Worm (Caenorhabditis elegans): ENCODE results near the gene ZK377.15.

Gene ZK377.15

DNA sequence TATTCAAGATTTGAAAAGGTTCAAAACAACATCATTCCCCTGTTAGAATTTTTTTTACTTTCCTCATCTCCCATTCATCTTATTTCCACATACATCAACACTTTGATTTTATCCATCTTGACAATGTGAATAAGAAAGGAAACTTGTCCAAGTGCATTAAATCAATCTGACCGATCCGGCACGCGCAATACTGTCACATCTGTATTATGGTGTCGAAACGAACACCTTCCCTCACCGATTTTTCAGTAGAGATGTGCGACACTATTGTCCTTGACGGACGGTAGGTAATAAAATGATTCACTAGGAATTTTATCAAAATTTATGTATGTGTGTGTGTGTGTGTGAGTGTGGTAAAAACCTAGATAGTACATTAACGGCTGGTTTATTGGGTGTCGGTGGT lies 1.8 kb downstream of the ZK377.15 start:
- TF ChIP-seq hmg-11 (tag; optimal IDR thresholded peaks at IDR 0.05) (no peak), daf-12 (tag; optimal IDR thresholded peaks at IDR 0.05) (no peak), ceh-16 (tag; optimal IDR thresholded peaks at IDR 0.05) (no peak), nfya-1 (tag; optimal IDR thresholded peaks at IDR 0.05; ENCODE audit: insufficient read depth) (no peak), nhr-25 (tag; optimal IDR thresholded peaks at IDR 0.05) (peak; percentile 27)

DNA sequence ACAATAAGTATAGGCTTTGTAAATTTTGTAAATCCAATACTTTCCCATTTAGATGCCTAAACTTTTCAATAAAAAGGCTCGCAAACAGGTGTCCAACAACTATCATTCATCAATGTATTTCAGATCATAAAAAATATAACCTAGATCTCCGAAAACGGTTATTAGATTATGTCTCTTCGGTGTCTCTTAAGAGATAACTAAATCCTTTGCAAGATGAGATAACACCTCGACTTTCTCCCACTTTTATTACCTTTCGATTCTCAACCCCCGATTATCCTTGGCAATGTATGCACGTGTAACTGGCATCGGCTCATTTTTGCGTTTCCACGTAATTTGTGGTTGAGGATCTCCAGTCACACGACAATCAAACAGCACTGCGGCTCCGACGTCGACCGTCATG lies 3.6 kb downstream of the ZK377.15 start:
- TF ChIP-seq mml-1 (tag; optimal IDR thresholded peaks at IDR 0.05) (no peak), nhr-77 (tag; optimal IDR thresholded peaks at IDR 0.05) (no peak), snpc-4 (tag; optimal IDR thresholded peaks at IDR 0.05) (no peak)

DNA sequence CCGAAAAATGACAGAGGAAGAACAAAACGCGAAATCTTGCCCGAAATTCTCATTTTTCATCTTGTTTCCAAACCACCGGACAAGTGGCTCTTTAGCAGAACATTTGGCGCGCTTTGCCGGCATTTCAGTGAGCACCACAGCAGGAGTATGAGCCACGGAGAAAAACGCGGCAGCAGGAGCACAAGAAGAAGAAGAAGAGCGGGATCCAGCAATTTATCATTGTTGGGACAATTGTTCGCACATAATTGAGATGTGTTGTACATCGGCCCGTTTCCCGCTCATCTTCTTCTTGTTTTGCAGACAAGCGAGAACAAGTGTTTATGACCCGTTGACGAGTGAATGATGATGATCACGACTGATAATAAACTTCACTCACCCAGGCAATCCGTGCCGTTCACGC lies 10.1 kb downstream of the ZK377.15 start:
- TF ChIP-seq lin-39 (tag; optimal IDR thresholded peaks at IDR 0.05): peak; percentile 93
- no peak for TF ChIP-seq ceh-28 (tag; optimal IDR thresholded peaks at IDR 0.05)
- peak; percentile 50 for TF ChIP-seq nfya-1 (tag; optimal IDR thresholded peaks at IDR 0.05; ENCODE audit: insufficient read depth)
- peak; percentile 61 for TF ChIP-seq egl-5 (tag; optimal IDR thresholded peaks at IDR 0.05)
- TF ChIP-seq ama-1 (optimal IDR thresholded peaks at IDR 0.05): no peak
- peak; percentile 43 for TF ChIP-seq unc-62 (GFP tag; optimal IDR thresholded peaks at IDR 0.05)

DNA sequence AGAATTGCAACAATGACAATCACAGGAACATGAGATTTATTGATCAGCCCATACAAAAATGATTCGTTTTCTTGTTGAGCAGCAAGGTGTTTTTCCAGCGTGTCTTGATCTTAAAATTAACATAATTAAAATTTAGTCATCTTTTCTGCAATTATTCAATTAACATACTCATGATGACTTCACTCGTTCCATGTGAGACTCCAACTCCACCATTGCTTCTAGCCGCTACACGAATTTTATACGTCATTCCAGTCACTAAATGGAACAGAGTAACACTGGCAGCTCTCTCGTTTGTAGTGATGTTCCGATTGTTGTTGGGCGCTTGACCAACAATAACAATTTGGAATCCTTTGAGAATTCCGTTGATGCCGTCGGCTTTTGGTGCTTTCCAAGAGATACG lies 11.8 kb downstream of the ZK377.15 start:
- no peak for TF ChIP-seq R02D3.7 (tag; optimal IDR thresholded peaks at IDR 0.05)
- TF ChIP-seq ceh-28 (tag; optimal IDR thresholded peaks at IDR 0.05): no peak
- no peak for TF ChIP-seq nhr-11 (tag; optimal IDR thresholded peaks at IDR 0.05)
- no peak for TF ChIP-seq lin-15B (tag; optimal IDR thresholded peaks at IDR 0.05)

DNA sequence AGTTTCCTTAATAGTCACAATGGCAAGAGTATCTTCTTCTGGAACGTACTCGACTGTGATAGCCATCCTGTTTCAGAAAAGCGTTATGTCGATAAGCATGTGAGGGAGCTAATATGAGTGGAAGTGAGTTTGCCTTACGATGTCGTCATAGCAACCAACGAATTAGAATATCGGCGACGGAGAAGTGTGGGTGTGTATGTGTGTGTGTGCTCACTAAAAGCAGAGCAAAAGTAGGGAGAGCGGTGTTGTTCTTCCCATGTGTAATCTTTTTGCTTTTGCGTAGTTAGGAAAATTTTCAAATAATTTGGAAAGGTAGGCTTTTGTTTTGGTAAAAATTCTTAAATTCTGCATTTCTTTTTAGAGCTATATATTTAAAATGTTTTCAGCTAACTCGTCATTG lies 14.6 kb downstream of the ZK377.15 start, which contains the start of gene ZK813.5:
Gene ZK813.5 (minus strand): TSS at position 101 of the 400 bp plus-strand sequence.
- no peak for TF ChIP-seq elt-2 (tag; optimal IDR thresholded peaks at IDR 0.05)
- no peak for TF ChIP-seq elt-1 (tag; optimal IDR thresholded peaks at IDR 0.05)
- TF ChIP-seq nhr-28 (tag; optimal IDR thresholded peaks at IDR 0.05): no peak
- no peak for TF ChIP-seq nhr-77 (tag; optimal IDR thresholded peaks at IDR 0.05)
- TF ChIP-seq egl-27 (tag; optimal IDR thresholded peaks at IDR 0.05): no peak
- no peak for TF ChIP-seq snpc-4 (tag; optimal IDR thresholded peaks at IDR 0.05)
- TF ChIP-seq ceh-28 (tag; optimal IDR thresholded peaks at IDR 0.05): no peak

DNA sequence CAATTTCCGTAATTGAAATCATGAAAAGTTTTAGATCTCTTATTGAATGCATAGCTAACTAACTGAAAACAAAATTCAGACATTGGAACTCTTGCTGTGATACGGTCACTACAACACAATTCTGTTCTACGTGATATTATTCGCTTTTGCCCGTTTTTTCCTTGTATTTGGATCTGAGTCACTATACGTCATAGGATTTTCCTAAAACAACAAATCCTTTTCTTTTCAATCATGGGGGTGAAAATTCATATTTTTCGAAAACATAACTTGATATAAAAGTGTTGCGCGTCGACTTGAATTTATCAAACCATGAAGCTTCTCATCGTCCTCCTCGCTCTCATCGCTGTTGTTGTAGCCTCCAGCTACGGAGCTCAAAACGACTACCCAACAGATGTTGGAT lies 19.7 kb downstream of the ZK377.15 start, which contains the start of gene ZK813.1:
Gene ZK813.1 (plus strand): TSS at position 301 of the 400 bp plus-strand sequence.
- TF ChIP-seq egl-27 (tag; optimal IDR thresholded peaks at IDR 0.05): no peak
- no peak for TF ChIP-seq unc-39 (tag; optimal IDR thresholded peaks at IDR 0.05)
- no peak for TF ChIP-seq nhr-12 (tag; optimal IDR thresholded peaks at IDR 0.05)
- no peak for TF ChIP-seq nhr-67 (tag; optimal IDR thresholded peaks at IDR 0.05)
- TF ChIP-seq ZK546.5 (tag; optimal IDR thresholded peaks at IDR 0.05): no peak
- no peak for TF ChIP-seq lsy-12 (tag; optimal IDR thresholded peaks at IDR 0.05)
- TF ChIP-seq aly-2 (tag; optimal IDR thresholded peaks at IDR 0.05): no peak
- no peak for TF ChIP-seq fkh-10 (GFP tag; optimal IDR thresholded peaks at IDR 0.05)
- no peak for TF ChIP-seq eor-1 (tag; optimal IDR thresholded peaks at IDR 0.05)

DNA sequence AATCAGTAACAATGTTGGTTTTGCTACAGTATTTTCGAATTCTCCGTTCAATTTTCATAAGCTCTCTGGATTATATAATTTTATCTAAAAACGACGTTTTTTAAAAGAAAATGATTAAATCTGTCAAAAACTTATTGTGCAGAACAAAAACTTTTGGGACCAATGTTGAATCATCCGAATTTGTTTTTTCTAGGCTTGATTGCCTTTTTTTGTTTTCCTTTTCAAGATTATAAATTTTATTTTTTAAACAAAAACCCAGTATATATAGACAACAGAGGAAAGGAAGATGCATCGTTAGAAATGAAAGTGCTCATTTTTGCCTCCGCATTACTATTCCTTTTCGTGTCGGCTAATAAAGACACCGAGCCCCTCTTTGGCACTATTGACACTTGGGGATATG lies 21.2 kb downstream of the ZK377.15 start, which contains the start of gene ZK813.7:
Gene ZK813.7 (plus strand): TSS at position 301 of the 400 bp plus-strand sequence.
- no peak for TF ChIP-seq elt-1 (tag; optimal IDR thresholded peaks at IDR 0.05)
- no peak for TF ChIP-seq nhr-76 (tag; optimal IDR thresholded peaks at IDR 0.05)
- no peak for TF ChIP-seq elt-3 (tag; optimal IDR thresholded peaks at IDR 0.05)
- TF ChIP-seq nhr-23 (tag; optimal IDR thresholded peaks at IDR 0.05): no peak
- TF ChIP-seq nhr-25 (tag; optimal IDR thresholded peaks at IDR 0.05): no peak
- TF ChIP-seq pha-4 (tag; optimal IDR thresholded peaks at IDR 0.05): no peak
- no peak for TF ChIP-seq nhr-12 (tag; optimal IDR thresholded peaks at IDR 0.05)
- no peak for TF ChIP-seq lsy-12 (tag; optimal IDR thresholded peaks at IDR 0.05)
- no peak for TF ChIP-seq skn-1 (tag; optimal IDR thresholded peaks at IDR 0.05)
- TF ChIP-seq nhr-237 (tag; optimal IDR thresholded peaks at IDR 0.05): no peak
- no peak for TF ChIP-seq ceh-28 (tag; optimal IDR thresholded peaks at IDR 0.05)
- TF ChIP-seq ztf-4 (tag; optimal IDR thresholded peaks at IDR 0.05): no peak
